Worm (Caenorhabditis elegans): ENCODE data around the gene xbx-6.

DNA sequence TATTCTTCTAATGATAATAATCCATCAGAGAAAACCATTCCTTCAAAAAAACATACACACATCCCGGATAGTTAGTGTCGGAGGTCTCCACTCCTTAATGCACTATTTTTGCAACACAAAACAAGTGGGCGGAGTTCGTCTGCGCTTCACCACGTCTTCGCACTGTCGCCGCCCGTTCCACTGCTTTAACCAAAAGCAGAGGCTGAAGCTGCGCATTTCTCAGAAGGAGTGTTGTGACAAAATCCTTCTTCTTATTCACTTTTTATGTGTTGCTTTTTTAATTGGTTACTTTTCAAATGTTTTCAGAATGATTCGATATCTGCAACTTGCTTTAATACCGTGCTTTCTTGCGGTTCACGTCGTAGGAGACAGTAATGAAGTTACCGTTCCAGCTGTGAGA lies 42.1 kb downstream of the xbx-6 start, which contains the start of gene F58E6.13:
- no peak for TF ChIP-seq nhr-11 (tag; optimal IDR thresholded peaks at IDR 0.05)
- TF ChIP-seq elt-3 (tag; optimal IDR thresholded peaks at IDR 0.05): no peak
- no peak for TF ChIP-seq nhr-237 (tag; optimal IDR thresholded peaks at IDR 0.05)
- no peak for TF ChIP-seq ama-1 (optimal IDR thresholded peaks at IDR 0.05)
- no peak for TF ChIP-seq mdl-1 (tag; optimal IDR thresholded peaks at IDR 0.05)
- TF ChIP-seq unc-39 (tag; optimal IDR thresholded peaks at IDR 0.05): no peak
- TF ChIP-seq unc-62 (GFP tag; optimal IDR thresholded peaks at IDR 0.05): no peak
- no peak for TF ChIP-seq ceh-82 (tag; optimal IDR thresholded peaks at IDR 0.05)
- TF ChIP-seq sma-3 (GFP tag; optimal IDR thresholded peaks at IDR 0.05): no peak
- TF ChIP-seq nhr-77 (tag; optimal IDR thresholded peaks at IDR 0.05): no peak
